Worm (Caenorhabditis elegans) whole organism, late embryonic: ENCODE measurements around the gene F42G4.6.

ENCODE experiments used
- ahr-1 ChIP-seq: sonication (generic microtip); optimal IDR thresholded peaks from 2 replicates; lab custom pipeline; 2016; ENCODE audit warnings: missing genetic modification characterization, missing compliant biosample characterization
- ama-1 ChIP-seq: fragments of 150-350 bp; optimal IDR thresholded peaks from 2 replicates; lab custom pipeline; 2014
- ceh-48 ChIP-seq: sonication (generic microtip); optimal IDR thresholded peaks from 2 replicates; lab custom pipeline; 2016; ENCODE audit warnings: missing genetic modification characterization, inconsistent platforms, missing compliant biosample characterization
- gmeb-2 ChIP-seq: sonication (generic microtip); optimal IDR thresholded peaks from 2 replicates; lab custom pipeline; 2016; ENCODE audit warnings: missing genetic modification characterization, inconsistent platforms, missing compliant biosample characterization
- hlh-15 ChIP-seq: sonication (generic microtip); optimal IDR thresholded peaks from 2 replicates; lab custom pipeline; 2016; ENCODE audit warnings: missing genetic modification characterization, missing compliant biosample characterization
- lin-11 ChIP-seq: fragments of 200-800 bp; sonication (Bioruptor generic); optimal IDR thresholded peaks from 2 replicates; lab custom pipeline; 2018; ENCODE audit warnings: mild to moderate bottlenecking, missing genetic modification characterization, missing compliant biosample characterization
- nhr-11 ChIP-seq: fragments of 150-350 bp; optimal IDR thresholded peaks from 2 replicates; lab custom pipeline; 2014; ENCODE audit warnings: missing biosample characterization, missing genetic modification characterization
- npax-4 ChIP-seq: sonication (generic microtip); optimal IDR thresholded peaks from 2 replicates; lab custom pipeline; 2016; ENCODE audit warnings: missing genetic modification characterization, missing compliant biosample characterization
- pag-3 ChIP-seq: sonication (generic microtip); optimal IDR thresholded peaks from 2 replicates; lab custom pipeline; 2016; ENCODE audit warnings: missing compliant biosample characterization, missing genetic modification characterization, borderline replicate concordance
- sox-2 ChIP-seq: fragments of 200-800 bp; sonication (Bioruptor generic); IDR thresholded peaks from 2 replicates; pipeline ENCODE4 v1.3.6; 2022; ENCODE audit warnings: missing genetic modification reagents, missing genetic modification characterization, missing compliant biosample characterization
- ttx-3 ChIP-seq: sonication (generic microtip); optimal IDR thresholded peaks from 2 replicates; lab custom pipeline; 2016; ENCODE audit warnings: missing genetic modification reagents, missing genetic modification characterization, missing compliant biosample characterization
- unc-86 ChIP-seq: sonication (generic microtip); optimal IDR thresholded peaks from 2 replicates; lab custom pipeline; 2016; ENCODE audit warnings: missing genetic modification characterization, missing compliant biosample characterization

DNA sequence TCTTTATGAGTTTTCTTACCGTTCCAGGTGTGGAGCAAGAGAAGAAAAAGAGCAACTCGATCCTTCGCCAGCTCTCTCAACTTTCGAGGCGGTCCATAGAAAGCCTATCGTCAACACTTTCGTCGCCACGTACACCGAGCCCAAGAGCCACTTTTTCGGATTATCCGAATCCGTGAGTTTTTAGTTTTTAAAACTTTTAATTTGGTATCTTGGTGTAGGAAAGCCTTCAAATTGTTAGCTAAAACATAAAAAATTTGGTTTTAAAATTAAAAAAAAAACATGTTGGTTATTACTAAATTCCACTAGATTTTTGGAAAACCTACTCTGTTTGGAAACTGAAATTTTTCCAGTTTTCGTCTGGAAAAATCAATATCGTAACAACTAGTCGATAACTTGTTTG is 5.4 kb upstream of the F42G4.6 start:
- no peak for TF ChIP-seq ceh-48 (tag; lab: Kevin White, UChicago)
- no peak for TF ChIP-seq ahr-1
- no peak for TF ChIP-seq unc-86 (tag; lab: Kevin White, UChicago)
- TF ChIP-seq sox-2 = no peak
- TF ChIP-seq ama-1 (lab: Kevin White, UChicago) = no peak
- no peak for TF ChIP-seq hlh-15 (tag; lab: Kevin White, UChicago)
- no peak for TF ChIP-seq nhr-11 (tag; lab: Kevin White, UChicago)
- TF ChIP-seq lin-11 (tag; lab: Kevin White, UChicago) = no peak
- TF ChIP-seq npax-4 (tag; lab: Kevin White, UChicago) = no peak
- no peak for TF ChIP-seq pag-3
- TF ChIP-seq ttx-3 (tag; lab: Kevin White, UChicago) = no peak
- TF ChIP-seq gmeb-2 = no peak
